Worm (Caenorhabditis elegans) whole organism, L4/young adult: ENCODE results near the gene M163.1.

Experiments used
- W03F9.2 ChIP-seq: fragments of 150-350 bp; optimal IDR thresholded peaks from 2 replicates; lab custom pipeline; 2014; ENCODE audit warnings: missing biosample characterization, missing genetic modification characterization
- dao-5 ChIP-seq: sonication (generic microtip); optimal IDR thresholded peaks from 2 replicates; lab custom pipeline; 2016; ENCODE audit warnings: missing genotype, missing genetic modification characterization, moderate library complexity, missing compliant biosample characterization

- TF ChIP-seq W03F9.2 (tag; lab: Kevin White, UChicago): no peak
- TF ChIP-seq dao-5 (tag; lab: Kevin White, UChicago): no peak
Observed at ce11 chrX:14541992-14542391, 38.4 kb upstream of the M163.1 start, which contains the start of gene fbxa-81.
